Worm (Caenorhabditis elegans) whole organism, late embryonic: ENCODE measurements around the gene ebax-1.

ENCODE experiments used
- Y22D7AL.16 ChIP-seq: sonication (generic microtip); optimal IDR thresholded peaks from 2 replicates; lab custom pipeline; 2016; ENCODE audit warnings: missing genetic modification characterization, missing compliant biosample characterization
- ceh-22 ChIP-seq: sonication (generic microtip); optimal IDR thresholded peaks from 2 replicates; lab custom pipeline; 2017; ENCODE audit warnings: missing biosample characterization, missing genetic modification characterization
- hlh-13 ChIP-seq: fragments of 200-800 bp; sonication (Bioruptor generic); optimal IDR thresholded peaks from 2 replicates; lab custom pipeline; 2018; ENCODE audit warnings: mild to moderate bottlenecking, missing genetic modification characterization, missing compliant biosample characterization
- lin-11 ChIP-seq: fragments of 200-800 bp; sonication (Bioruptor generic); optimal IDR thresholded peaks from 2 replicates; lab custom pipeline; 2018; ENCODE audit warnings: mild to moderate bottlenecking, missing genetic modification characterization, missing compliant biosample characterization
- mec-3 ChIP-seq: sonication (generic microtip); optimal IDR thresholded peaks from 2 replicates; lab custom pipeline; 2016; ENCODE audit warnings: borderline replicate concordance, missing genetic modification characterization, missing compliant biosample characterization
- pha-4 ChIP-seq: fragments of 150-350 bp; optimal IDR thresholded peaks from 2 replicates; lab custom pipeline; 2018; ENCODE audit warnings: missing biosample characterization, missing genetic modification reagents, missing genetic modification characterization
- ref-2 ChIP-seq: sonication (generic microtip); optimal IDR thresholded peaks from 2 replicates; lab custom pipeline; 2016; ENCODE audit warnings: missing genetic modification characterization, missing compliant biosample characterization
- rnt-1 ChIP-seq: sonication (generic microtip); optimal IDR thresholded peaks from 2 replicates; lab custom pipeline; 2016; ENCODE audit warnings: missing genetic modification characterization, missing compliant biosample characterization

ce11 chrIV:10296036-10296435 lies 9.3 kb downstream of the ebax-1 start:
- TF ChIP-seq Y22D7AL.16 (no peak), pha-4 (tag; lab: Kevin White, UChicago) (no peak), ceh-22 (tag; lab: Kevin White, UChicago) (no peak), rnt-1 (tag; lab: Kevin White, UChicago) (no peak), ref-2 (tag; lab: Kevin White, UChicago) (no peak), mec-3 (no peak), hlh-13 (no peak), lin-11 (tag; lab: Kevin White, UChicago) (no peak)
